Fruit fly (Drosophila melanogaster): ENCODE data around the gene Acn.

dm6 chr2L:19010566-19010965, 34.6 kb upstream of the Acn start, which contains the start of gene robl37BC:
- TF ChIP-seq Blimp-1 (GFP tag; optimal IDR thresholded peaks at IDR 0.05) (no peak), CG6808 (GFP tag; optimal IDR thresholded peaks at IDR 0.05) (no peak), CG8319 (GFP tag; optimal IDR thresholded peaks at IDR 0.05) (no peak), lz (GFP tag; optimal IDR thresholded peaks at IDR 0.05) (no peak), CG31627 (GFP tag; optimal IDR thresholded peaks at IDR 0.05) (no peak)
